Worm (Caenorhabditis elegans) whole organism, L4 larva: ENCODE data around the gene ddn-1.
A peak's percentile ranks its signal among the peaks of the same experiment; 100 is the strongest.

Experiments
- F44E2.7 ChIP-seq: fragments of 200-800 bp; sonication (Bioruptor generic); IDR thresholded peaks from 2 replicates; pipeline ENCODE4 v2.1.2; 2022; ENCODE audit warnings: missing genetic modification characterization, missing compliant biosample characterization
- Y48G9A.11 ChIP-seq: fragments of 200-800 bp; sonication (Bioruptor generic); IDR thresholded peaks from 2 replicates; pipeline ENCODE4 v1.3.6; 2022; ENCODE audit warnings: missing genetic modification reagents, missing genetic modification characterization, missing compliant biosample characterization
- aha-1 ChIP-seq: fragments of 150-350 bp; peaks from one replicate; lab custom pipeline; 2014; ENCODE audit warnings: missing biosample characterization, missing genetic modification characterization
- arid-1 ChIP-seq: fragments of 200-800 bp; sonication (Bioruptor generic); conservative IDR thresholded peaks from 2 replicates; pipeline ENCODE4 v1.3.6; 2022; ENCODE audit warnings: missing genetic modification reagents, missing genetic modification characterization, missing compliant biosample characterization
- attf-4 ChIP-seq: sonication (generic microtip); optimal IDR thresholded peaks from 3 replicates; lab custom pipeline; 2017; ENCODE audit warnings: missing biosample characterization, missing genetic modification characterization
- ceh-28 ChIP-seq: fragments of 150-350 bp; optimal IDR thresholded peaks from 2 replicates; lab custom pipeline; 2014; ENCODE audit warnings: missing biosample characterization, missing genetic modification reagents, missing genetic modification characterization
- ceh-32 ChIP-seq: sonication (generic microtip); optimal IDR thresholded peaks from 2 replicates; lab custom pipeline; 2016; ENCODE audit warnings: mild to moderate bottlenecking, missing genetic modification characterization, missing compliant biosample characterization; ENCODE audit not compliant: poor library complexity
- cey-2 ChIP-seq: sonication (generic microtip); optimal IDR thresholded peaks from 3 replicates; lab custom pipeline; 2017; ENCODE audit warnings: missing genetic modification characterization, mild to moderate bottlenecking, missing compliant biosample characterization, antibody characterized with exemption, borderline replicate concordance; ENCODE audit not compliant: insufficient read depth
- ctbp-1 ChIP-seq: fragments of 200-800 bp; sonication (Bioruptor generic); IDR thresholded peaks from 2 replicates; pipeline ENCODE4 v1.3.6; 2022; ENCODE audit warnings: missing genetic modification reagents, missing genetic modification characterization, missing compliant biosample characterization
- daf-12 ChIP-seq: fragments of 150-350 bp; optimal IDR thresholded peaks from 2 replicates; lab custom pipeline; 2014; ENCODE audit warnings: missing biosample characterization, missing genetic modification reagents, missing genetic modification characterization
- daf-16 ChIP-seq, 3 experiments: sonication (generic microtip); optimal IDR thresholded peaks; 2 replicates each; lab custom pipeline; 2016 to 2017; ENCODE audit warnings: missing genetic modification characterization in 3 of 3, missing genetic modification reagents in 3 of 3, mild to moderate bottlenecking in 2 of 3, missing compliant biosample characterization in 2 of 3, missing biosample characterization in 1 of 3, moderate library complexity in 1 of 3
- daf-8 ChIP-seq: fragments of 200-800 bp; sonication (Bioruptor generic); IDR thresholded peaks from 2 replicates; pipeline ENCODE4 v1.3.6; 2022; ENCODE audit warnings: missing genetic modification characterization, missing compliant biosample characterization
- dpl-1 ChIP-seq: fragments of 150-350 bp; optimal IDR thresholded peaks from 2 replicates; lab custom pipeline; 2014; ENCODE audit warnings: missing biosample characterization, missing genetic modification reagents, missing genetic modification characterization
- duxl-1 ChIP-seq: sonication (generic microtip); optimal IDR thresholded peaks from 2 replicates; lab custom pipeline; 2016; ENCODE audit warnings: mild to moderate bottlenecking, missing genetic modification characterization, moderate library complexity, missing compliant biosample characterization; ENCODE audit not compliant: poor library complexity
- egl-27 ChIP-seq: sonication (generic microtip); optimal IDR thresholded peaks from 3 replicates; lab custom pipeline; 2017; ENCODE audit warnings: missing biosample characterization, missing genetic modification reagents, missing genetic modification characterization
- egl-43 ChIP-seq: fragments of 200-800 bp; sonication (Bioruptor generic); IDR thresholded peaks from 2 replicates; pipeline ENCODE4 v1.3.6; 2022; ENCODE audit warnings: missing genetic modification reagents, missing genetic modification characterization, missing compliant biosample characterization
- hif-1 ChIP-seq, 2 experiments: sonication (generic microtip); optimal IDR thresholded peaks; 2 replicates each; lab custom pipeline; 2016 to 2017; ENCODE audit warnings: missing compliant biosample characterization in 2 of 2, missing genetic modification characterization in 2 of 2, missing genetic modification reagents in 2 of 2, missing genotype in 2 of 2, mild to moderate bottlenecking in 1 of 2
- hlh-11 ChIP-seq: fragments of 200-800 bp; sonication (Bioruptor generic); optimal IDR thresholded peaks from 2 replicates; lab custom pipeline; 2018; ENCODE audit warnings: mild to moderate bottlenecking, missing genetic modification characterization, missing compliant biosample characterization
- jun-1 ChIP-seq: fragments of 150-350 bp; optimal IDR thresholded peaks from 2 replicates; lab custom pipeline; 2014; ENCODE audit warnings: missing biosample characterization, missing genetic modification reagents, missing genetic modification characterization
- lin-29 ChIP-seq: fragments of 200-800 bp; sonication (Bioruptor generic); IDR thresholded peaks from 2 replicates; pipeline ENCODE4 v1.3.6; 2022; ENCODE audit warnings: missing genetic modification reagents, missing genetic modification characterization, missing compliant biosample characterization
- lin-39 ChIP-seq: fragments of 150-350 bp; optimal IDR thresholded peaks from 2 replicates; lab custom pipeline; 2014; ENCODE audit warnings: missing biosample characterization, missing genetic modification reagents, missing genetic modification characterization
- mdt-29 ChIP-seq: fragments of 200-800 bp; sonication (Bioruptor generic); IDR thresholded peaks from 2 replicates; pipeline ENCODE4 v1.3.6; 2022; ENCODE audit warnings: missing genetic modification reagents, missing genetic modification characterization, missing compliant biosample characterization
- mes-2 ChIP-seq: sonication (generic microtip); optimal IDR thresholded peaks from 2 replicates; lab custom pipeline; 2016; ENCODE audit warnings: missing genotype, mild to moderate bottlenecking, missing genetic modification characterization, missing compliant biosample characterization; ENCODE audit not compliant: poor library complexity, severe bottlenecking
- mxl-2 ChIP-seq: fragments of 200-800 bp; sonication (Bioruptor generic); conservative IDR thresholded peaks from 2 replicates; pipeline ENCODE4 v1.3.6; 2022; ENCODE audit warnings: missing genetic modification reagents, missing genetic modification characterization, missing compliant biosample characterization
- mxl-3 ChIP-seq: fragments of 200-800 bp; sonication (Bioruptor generic); optimal IDR thresholded peaks from 2 replicates; lab custom pipeline; 2018; ENCODE audit warnings: mild to moderate bottlenecking, missing genetic modification characterization, missing compliant biosample characterization
- nhr-102 ChIP-seq: sonication (generic microtip); optimal IDR thresholded peaks from 2 replicates; lab custom pipeline; 2016; ENCODE audit warnings: mild to moderate bottlenecking, missing genetic modification characterization, moderate library complexity, missing compliant biosample characterization
- nhr-11 ChIP-seq: fragments of 150-350 bp; optimal IDR thresholded peaks from 2 replicates; lab custom pipeline; 2014; ENCODE audit warnings: missing biosample characterization, missing genetic modification characterization
- nhr-25 ChIP-seq: sonication (generic microtip); optimal IDR thresholded peaks from 2 replicates; lab custom pipeline; 2017; ENCODE audit warnings: missing genetic modification characterization, mild to moderate bottlenecking, missing compliant biosample characterization, antibody characterized with exemption, moderate library complexity, borderline replicate concordance; ENCODE audit not compliant: insufficient read depth
- nhr-28 ChIP-seq: fragments of 150-350 bp; optimal IDR thresholded peaks from 2 replicates; lab custom pipeline; 2014; ENCODE audit warnings: missing biosample characterization, missing genetic modification characterization
- nhr-41 ChIP-seq: fragments of 200-800 bp; sonication (Bioruptor generic); IDR thresholded peaks from 2 replicates; pipeline ENCODE4 v1.3.6; 2022; ENCODE audit warnings: missing genetic modification reagents, missing genetic modification characterization, missing compliant biosample characterization
- pha-4 ChIP-seq, 2 experiments: fragments of 150-350 bp in 1 of 2; fragments of 200-800 bp in 1 of 2; sonication (Bioruptor generic) in 1 of 2; IDR thresholded peaks in 1 of 2; optimal IDR thresholded peaks in 1 of 2; 2 replicates each; pipeline versions ENCODE4 v1.3.6 to Lab custom; 2014 to 2022; ENCODE audit warnings: missing genetic modification characterization in 2 of 2, missing genetic modification reagents in 2 of 2, missing biosample characterization in 1 of 2, missing compliant biosample characterization in 1 of 2
- php-3 ChIP-seq: fragments of 200-800 bp; sonication (Bioruptor generic); IDR thresholded peaks from 2 replicates; pipeline ENCODE4 v1.3.6; 2022; ENCODE audit warnings: missing genetic modification reagents, missing genetic modification characterization, missing compliant biosample characterization
- pqm-1 ChIP-seq: sonication (generic microtip); optimal IDR thresholded peaks from 2 replicates; lab custom pipeline; 2017; ENCODE audit warnings: missing biosample characterization, missing genetic modification characterization
- saeg-2 ChIP-seq: fragments of 200-800 bp; sonication (Bioruptor generic); IDR thresholded peaks from 2 replicates; pipeline ENCODE4 v1.3.6; 2022; ENCODE audit warnings: missing genetic modification reagents, missing genetic modification characterization, missing compliant biosample characterization
- sdz-12 ChIP-seq: fragments of 200-800 bp; sonication (Bioruptor generic); optimal IDR thresholded peaks from 2 replicates; lab custom pipeline; 2018; ENCODE audit warnings: mild to moderate bottlenecking, missing genetic modification characterization, missing compliant biosample characterization
- set-16 ChIP-seq: fragments of 200-800 bp; sonication (Bioruptor generic); IDR thresholded peaks from 2 replicates; pipeline ENCODE4 v1.3.6; 2022; ENCODE audit warnings: missing genetic modification reagents, missing genetic modification characterization, missing compliant biosample characterization
- snpc-4 ChIP-seq: fragments of 150-350 bp; optimal IDR thresholded peaks from 2 replicates; lab custom pipeline; 2014; ENCODE audit warnings: missing biosample characterization, missing genetic modification characterization
- spr-1 ChIP-seq: sonication (generic microtip); optimal IDR thresholded peaks from 2 replicates; lab custom pipeline; 2016; ENCODE audit warnings: mild to moderate bottlenecking, missing genetic modification characterization, missing compliant biosample characterization
- spr-3 ChIP-seq: fragments of 200-800 bp; sonication (Bioruptor generic); optimal IDR thresholded peaks from 2 replicates; lab custom pipeline; 2018; ENCODE audit warnings: mild to moderate bottlenecking, missing genetic modification characterization, missing compliant biosample characterization
- tag-97 ChIP-seq: fragments of 200-800 bp; sonication (Bioruptor generic); IDR thresholded peaks from 2 replicates; pipeline ENCODE4 v1.3.6; 2022; ENCODE audit warnings: missing genetic modification characterization, missing compliant biosample characterization
- unc-130 ChIP-seq: sonication (generic microtip); optimal IDR thresholded peaks from 2 replicates; lab custom pipeline; 2016; ENCODE audit warnings: missing genetic modification reagents, missing genetic modification characterization, missing compliant biosample characterization
- zag-1 ChIP-seq: fragments of 150-350 bp; optimal IDR thresholded peaks from 2 replicates; lab custom pipeline; 2014; ENCODE audit warnings: missing biosample characterization, missing genetic modification characterization
- zip-11 ChIP-seq: fragments of 200-800 bp; sonication (Bioruptor generic); IDR thresholded peaks from 2 replicates; pipeline ENCODE4 v1.3.6; 2022; ENCODE audit warnings: missing genetic modification characterization, missing compliant biosample characterization

ddn-1 gene

ce11 chrV:8796246-8796645, 35.9 kb upstream of the ddn-1 start:
- no peak for TF ChIP-seq daf-16 (GFP tag; optimal IDR thresholded peaks at IDR 0.05; lab: Kevin White, UChicago)
- TF ChIP-seq daf-16 (tag; optimal IDR thresholded peaks at IDR 0.05; lab: Kevin White, UChicago) = peak; percentile 9
- TF ChIP-seq mes-2 (tag; lab: Kevin White, UChicago) = no peak
- TF ChIP-seq php-3 = peak; percentile 56; the same call in 1 of the 2 replicates
- peak; percentile 30 for TF ChIP-seq hlh-11
- TF ChIP-seq pqm-1 (tag; lab: Kevin White, UChicago) = peak; percentile 34
- no peak for TF ChIP-seq saeg-2 (GFP tag; lab: Robert Waterston, UW)

ce11 chrV:8795499-8795898, 35.2 kb upstream of the ddn-1 start:
- TF ChIP-seq egl-43 (GFP tag; lab: Robert Waterston, UW) = no peak
- no peak for TF ChIP-seq attf-4 (tag; lab: Kevin White, UChicago)
- no peak for TF ChIP-seq hif-1 (tag; optimal IDR thresholded peaks at IDR 0.05; lab: Kevin White, UChicago)
- TF ChIP-seq unc-130 (GFP tag; lab: Kevin White, UChicago) = no peak
- TF ChIP-seq sdz-12 = no peak
- TF ChIP-seq arid-1 (GFP tag; lab: Robert Waterston, UW) = no peak
- TF ChIP-seq spr-1 (tag; lab: Kevin White, UChicago) = no peak
- no peak for TF ChIP-seq nhr-41
- no peak for TF ChIP-seq snpc-4
- no peak for TF ChIP-seq ceh-28 (tag; lab: Kevin White, UChicago)
- no peak for TF ChIP-seq nhr-11
- TF ChIP-seq mdt-29 (GFP tag; lab: Robert Waterston, UW) = no peak
- no peak for TF ChIP-seq daf-16 (GFP tag; optimal IDR thresholded peaks at IDR 0.05; lab: Kevin White, UChicago)
- peak; percentile 79 for TF ChIP-seq daf-16 (tag; optimal IDR thresholded peaks at IDR 0.05; lab: Kevin White, UChicago)
- no peak for TF ChIP-seq tag-97 (GFP tag; lab: Robert Waterston, UW)
- no peak for TF ChIP-seq nhr-25 (tag; lab: Kevin White, UChicago)
- TF ChIP-seq mxl-2 (GFP tag; lab: Robert Waterston, UW) = no peak
- TF ChIP-seq spr-3 (GFP tag; lab: Kevin White, UChicago) = no peak
- TF ChIP-seq mxl-3 = no peak
- TF ChIP-seq F44E2.7 (GFP tag; lab: Robert Waterston, UW) = no peak
- peak; percentile 27 for TF ChIP-seq hlh-11
- TF ChIP-seq pqm-1 (tag; lab: Kevin White, UChicago) = peak; percentile 59
- no peak for TF ChIP-seq dpl-1 (GFP tag; lab: Kevin White, UChicago)
- TF ChIP-seq zag-1 (tag; lab: Kevin White, UChicago) = no peak
- TF ChIP-seq nhr-28 (tag; lab: Kevin White, UChicago) = peak; percentile 78
- TF ChIP-seq cey-2 (tag; lab: Kevin White, UChicago) = no peak
- TF ChIP-seq ctbp-1 (GFP tag; lab: Robert Waterston, UW) = no peak
- TF ChIP-seq nhr-102 (tag; lab: Kevin White, UChicago) = no peak
- TF ChIP-seq egl-27 (tag; lab: Kevin White, UChicago) = no peak

- TF ChIP-seq daf-12 (tag; lab: Kevin White, UChicago) (no peak), daf-8 (GFP tag; lab: Robert Waterston, UW) (no peak), aha-1 (no peak), ceh-32 (tag; lab: Kevin White, UChicago) (no peak), zip-11 (no peak), lin-39 (no peak), lin-29 (GFP tag; lab: Robert Waterston, UW) (no peak), duxl-1 (tag; lab: Kevin White, UChicago) (no peak), ctbp-1 (GFP tag; lab: Robert Waterston, UW) (no peak), jun-1 (tag; lab: Kevin White, UChicago) (no peak), unc-130 (GFP tag; lab: Kevin White, UChicago) (no peak), set-16 (GFP tag; lab: Robert Waterston, UW) (no peak), Y48G9A.11 (GFP tag; lab: Robert Waterston, UW) (no peak), spr-1 (tag; lab: Kevin White, UChicago) (no peak), pha-4 (GFP tag; IDR thresholded peaks at IDR 0.05; lab: Robert Waterston, UW) (no peak), pha-4 (tag; optimal IDR thresholded peaks at IDR 0.05; lab: Kevin White, UChicago) (no peak)
Observed at ce11 chrV:8792814-8793213, 32.5 kb upstream of the ddn-1 start.
